Fruit fly (Drosophila melanogaster) whole organism, embryonic: ENCODE results near the gene CG17650.

Experiments used
- C15 ChIP-seq: fragments of 200-800 bp; sonication (Bioruptor generic); IDR thresholded peaks from 3 replicates; pipeline ENCODE4 v1.3.6; 2022; ENCODE audit warnings: missing biosample characterization, missing genetic modification characterization
- CG11093 ChIP-seq: fragments of 200-800 bp; sonication (Bioruptor generic); IDR thresholded peaks from 3 replicates; pipeline ENCODE4 v1.3.6; 2022; ENCODE audit warnings: missing biosample characterization, missing genetic modification characterization
- CG12942 ChIP-seq: fragments of 200-800 bp; sonication (Bioruptor generic); optimal IDR thresholded peaks from 3 replicates; lab custom pipeline; 2016; ENCODE audit warnings: missing biosample characterization, missing genetic modification characterization
- CG16779 ChIP-seq: fragments of 200-800 bp; sonication (Bioruptor generic); IDR thresholded peaks from 2 replicates; pipeline ENCODE4 v1.3.6; 2022; ENCODE audit warnings: missing biosample characterization, missing genetic modification characterization
- CG17385 ChIP-seq: fragments of 200-800 bp; sonication (Bioruptor generic); optimal IDR thresholded peaks from 3 replicates; lab custom pipeline; 2018; ENCODE audit warnings: missing biosample characterization, mild to moderate bottlenecking, missing genetic modification characterization
- CG17829 ChIP-seq: fragments of 200-800 bp; optimal IDR thresholded peaks from 2 replicates; lab custom pipeline; 2019; ENCODE audit warnings: missing biosample characterization, mild to moderate bottlenecking, missing genetic modification characterization, moderate library complexity
- CG1792 ChIP-seq: fragments of 200-800 bp; sonication (Bioruptor generic); optimal IDR thresholded peaks from 2 replicates; lab custom pipeline; 2016; ENCODE audit warnings: missing biosample characterization, missing genetic modification characterization
- CG31224 ChIP-seq: fragments of 200-800 bp; sonication (Bioruptor generic); IDR thresholded peaks from 2 replicates; pipeline ENCODE4 v1.3.6; 2022; ENCODE audit warnings: missing biosample characterization, missing genetic modification characterization
- CG32767 ChIP-seq: fragments of 200-800 bp; sonication (Bioruptor generic); IDR thresholded peaks from 2 replicates; pipeline ENCODE4 v1.3.6; 2022; ENCODE audit warnings: missing biosample characterization, missing genetic modification characterization
- CG33557 ChIP-seq: fragments of 200-800 bp; sonication (Bioruptor generic); optimal IDR thresholded peaks from 2 replicates; lab custom pipeline; 2019; ENCODE audit warnings: missing biosample characterization, mild to moderate bottlenecking, missing genetic modification characterization, moderate library complexity
- CG3407 ChIP-seq: fragments of 200-800 bp; sonication (Bioruptor generic); optimal IDR thresholded peaks from 2 replicates; lab custom pipeline; 2018; ENCODE audit warnings: missing biosample characterization, mild to moderate bottlenecking, missing genetic modification characterization
- CG34376 ChIP-seq: fragments of 200-800 bp; sonication (Bioruptor generic); optimal IDR thresholded peaks from 2 replicates; lab custom pipeline; 2018; ENCODE audit warnings: missing biosample characterization, mild to moderate bottlenecking, missing genetic modification characterization
- CG34422 ChIP-seq: fragments of 200-800 bp; sonication (Bioruptor generic); IDR thresholded peaks from 3 replicates; pipeline ENCODE4 v1.3.6; 2022; ENCODE audit warnings: missing biosample characterization, missing genetic modification characterization
- CG3726 ChIP-seq: fragments of 200-800 bp; sonication (Bioruptor generic); IDR thresholded peaks from 3 replicates; pipeline ENCODE4, ENCODE4 v1.3.6; 2022; ENCODE audit warnings: missing biosample characterization, missing genetic modification characterization
- CG4328 ChIP-seq: fragments of 200-800 bp; sonication (Bioruptor generic); optimal IDR thresholded peaks from 3 replicates; lab custom pipeline; 2017; ENCODE audit warnings: missing biosample characterization, missing genetic modification reagents, missing genetic modification characterization
- CG8281 ChIP-seq: fragments of 200-800 bp; sonication (Bioruptor generic); optimal IDR thresholded peaks from 2 replicates; lab custom pipeline; 2018; ENCODE audit warnings: missing biosample characterization, mild to moderate bottlenecking, missing genetic modification characterization, moderate library complexity
- D ChIP-seq, 2 experiments: fragments of 200-800 bp in 1 of 2; fragments of >200 bp in 1 of 2; sonication (Bioruptor generic) in 1 of 2; optimal IDR thresholded peaks; 2 replicates in 1 of 2; 3 replicates in 1 of 2; lab custom pipeline; 2017; ENCODE audit warnings: mild to moderate bottlenecking in 1 of 2, missing biosample characterization in 1 of 2, missing genetic modification characterization in 1 of 2, missing genetic modification reagents in 1 of 2
- Deaf1 ChIP-seq: fragments of 200-800 bp; optimal IDR thresholded peaks from 3 replicates; lab custom pipeline; 2019; ENCODE audit warnings: missing biosample characterization, mild to moderate bottlenecking, missing genetic modification characterization, moderate library complexity
- H2.0 ChIP-seq: fragments of 200-800 bp; sonication (Bioruptor generic); IDR thresholded peaks from 2 replicates; pipeline ENCODE4 v1.3.6; 2022; ENCODE audit warnings: missing biosample characterization, missing genetic modification characterization
- Hr51 ChIP-seq, 2 experiments: fragments of 200-800 bp; sonication (Bioruptor generic); optimal IDR thresholded peaks; 2 replicates in 1 of 2; 3 replicates in 1 of 2; lab custom pipeline; 2016 to 2018; ENCODE audit warnings: missing biosample characterization in 2 of 2, missing genetic modification characterization in 2 of 2, mild to moderate bottlenecking in 1 of 2, moderate library complexity in 1 of 2
- Hr78 ChIP-seq, 2 experiments: fragments of 200-800 bp in 1 of 2; fragments of >200 bp in 1 of 2; sonication (Bioruptor generic) in 1 of 2; optimal IDR thresholded peaks; 2 replicates each; lab custom pipeline; 2017 to 2019; ENCODE audit warnings: missing biosample characterization in 2 of 2, missing genetic modification characterization in 2 of 2, mild to moderate bottlenecking in 1 of 2, moderate library complexity in 1 of 2
- NC2α ChIP-seq: fragments of 200-800 bp; sonication (Bioruptor generic); optimal IDR thresholded peaks from 2 replicates; lab custom pipeline; 2016; ENCODE audit warnings: missing biosample characterization, missing genetic modification characterization
- Nf-YB ChIP-seq: fragments of 200-800 bp; sonication (Bioruptor generic); optimal IDR thresholded peaks from 3 replicates; lab custom pipeline; 2019; ENCODE audit warnings: missing biosample characterization, mild to moderate bottlenecking, missing genetic modification characterization, moderate library complexity
- Nf-YC ChIP-seq: fragments of 200-800 bp; optimal IDR thresholded peaks from 3 replicates; lab custom pipeline; 2019; ENCODE audit warnings: missing biosample characterization, mild to moderate bottlenecking, missing genetic modification characterization, moderate library complexity
- Stat92E ChIP-seq, 3 experiments: fragments of >200 bp in 2 of 3; fragments of 200-800 bp in 1 of 3; sonication (Bioruptor generic) in 1 of 3; optimal IDR thresholded peaks; 2 replicates each; lab custom pipeline; 2017 to 2019; ENCODE audit warnings: missing biosample characterization in 3 of 3, missing genetic modification characterization in 3 of 3, mild to moderate bottlenecking in 1 of 3, moderate library complexity in 1 of 3
- Xbp1 ChIP-seq: fragments of 200-800 bp; sonication (Bioruptor generic); optimal IDR thresholded peaks from 3 replicates; lab custom pipeline; 2016; ENCODE audit warnings: missing biosample characterization, mild to moderate bottlenecking, missing genetic modification characterization
- ara ChIP-seq: fragments of 200-800 bp; sonication (Bioruptor generic); IDR thresholded peaks from 2 replicates; pipeline ENCODE4 v1.3.6; 2022; ENCODE audit warnings: missing biosample characterization, missing genetic modification characterization
- bab2 ChIP-seq: fragments of 200-800 bp; sonication (Bioruptor generic); optimal IDR thresholded peaks from 2 replicates; lab custom pipeline; 2016; ENCODE audit warnings: missing biosample characterization, missing genetic modification characterization
- bcd ChIP-seq: fragments of 200-800 bp; sonication (Bioruptor generic); optimal IDR thresholded peaks from 2 replicates; lab custom pipeline; 2017; ENCODE audit warnings: missing biosample characterization, mild to moderate bottlenecking, missing genetic modification characterization
- danr ChIP-seq: fragments of 200-800 bp; sonication (Bioruptor generic); IDR thresholded peaks from 2 replicates; pipeline ENCODE4 v1.3.6; 2022; ENCODE audit warnings: missing biosample characterization, missing genetic modification characterization
- dmrt99B ChIP-seq: fragments of 200-800 bp; sonication (Bioruptor generic); optimal IDR thresholded peaks from 2 replicates; lab custom pipeline; 2018; ENCODE audit warnings: missing biosample characterization, mild to moderate bottlenecking, missing genetic modification characterization, moderate library complexity
- dpn ChIP-seq, 2 experiments: fragments of 200-800 bp; sonication (Bioruptor generic); optimal IDR thresholded peaks; 3 replicates each; lab custom pipeline; 2016; ENCODE audit warnings: missing biosample characterization in 2 of 2, missing genetic modification characterization in 2 of 2
- emc ChIP-seq: fragments of 200-800 bp; sonication (Bioruptor generic); optimal IDR thresholded peaks from 2 replicates; lab custom pipeline; 2016; ENCODE audit warnings: missing biosample characterization, missing genetic modification characterization
- ems ChIP-seq: fragments of 200-800 bp; sonication (Bioruptor generic); optimal IDR thresholded peaks from 3 replicates; lab custom pipeline; 2016; ENCODE audit warnings: missing biosample characterization, missing genetic modification characterization
- en ChIP-seq: fragments of 200-800 bp; sonication (Bioruptor generic); optimal IDR thresholded peaks from 2 replicates; lab custom pipeline; 2016; ENCODE audit warnings: missing biosample characterization, missing genetic modification characterization
- hkb ChIP-seq, 2 experiments: fragments of 200-800 bp in 1 of 2; fragments of >200 bp in 1 of 2; sonication (Bioruptor generic) in 1 of 2; IDR thresholded peaks in 1 of 2; optimal IDR thresholded peaks in 1 of 2; 2 replicates each; pipeline versions ENCODE4 v1.3.6 to Lab custom; 2017 to 2022; ENCODE audit warnings: missing biosample characterization in 1 of 2, missing genetic modification characterization in 1 of 2
- hth ChIP-seq: fragments of >200 bp; optimal IDR thresholded peaks from 2 replicates; lab custom pipeline; 2017; ENCODE audit warnings: inconsistent platforms
- jigr1 ChIP-seq: fragments of 200-800 bp; sonication (Bioruptor generic); IDR thresholded peaks from 3 replicates; pipeline ENCODE4 v1.3.6; 2022; ENCODE audit warnings: missing biosample characterization, missing genetic modification characterization
- ken ChIP-seq: fragments of 200-800 bp; sonication (Bioruptor generic); IDR thresholded peaks from 3 replicates; pipeline ENCODE4 v1.3.6; 2022; ENCODE audit warnings: missing biosample characterization, missing genetic modification characterization
- kni ChIP-seq: fragments of 200-800 bp; sonication (Bioruptor generic); optimal IDR thresholded peaks from 3 replicates; lab custom pipeline; 2017; ENCODE audit warnings: mild to moderate bottlenecking, missing biosample characterization, missing genetic modification reagents, missing genetic modification characterization
- onecut ChIP-seq: fragments of 200-800 bp; sonication (Bioruptor generic); IDR thresholded peaks from 2 replicates; pipeline ENCODE4 v1.3.6; 2022; ENCODE audit warnings: missing biosample characterization, missing genetic modification characterization
- org-1 ChIP-seq: fragments of 200-800 bp; sonication (Bioruptor generic); optimal IDR thresholded peaks from 2 replicates; lab custom pipeline; 2017; ENCODE audit warnings: missing biosample characterization, missing genetic modification characterization
- row ChIP-seq: fragments of 200-800 bp; sonication (Bioruptor generic); IDR thresholded peaks from 3 replicates; pipeline ENCODE4 v1.3.6; 2022; ENCODE audit warnings: missing biosample characterization, missing genetic modification characterization
- sens ChIP-seq: fragments of 200-800 bp; sonication (Bioruptor generic); peaks from one replicate; lab custom pipeline; 2016; ENCODE audit warnings: missing biosample characterization, missing genetic modification characterization
- slp2 ChIP-seq: fragments of 200-800 bp; sonication (Bioruptor generic); optimal IDR thresholded peaks from 2 replicates; lab custom pipeline; 2016; ENCODE audit warnings: missing biosample characterization, missing genetic modification characterization
- sr ChIP-seq: fragments of 200-800 bp; sonication (Bioruptor generic); IDR thresholded peaks from 3 replicates; pipeline ENCODE4 v1.3.6; 2022; ENCODE audit warnings: missing biosample characterization, missing genetic modification characterization
- tna ChIP-seq: fragments of 200-800 bp; sonication (Bioruptor generic); IDR thresholded peaks from 2 replicates; pipeline ENCODE4 v1.3.6; 2022; ENCODE audit warnings: missing biosample characterization, missing genetic modification characterization; ENCODE audit not compliant: partially characterized antibody
- trem ChIP-seq: fragments of 200-800 bp; optimal IDR thresholded peaks from 3 replicates; lab custom pipeline; 2019; ENCODE audit warnings: missing biosample characterization, mild to moderate bottlenecking, missing genetic modification characterization, moderate library complexity
- twi ChIP-seq: fragments of 200-800 bp; optimal IDR thresholded peaks from 2 replicates; lab custom pipeline; 2019; ENCODE audit warnings: missing biosample characterization, mild to moderate bottlenecking, missing genetic modification characterization, moderate library complexity
- vvl ChIP-seq: fragments of 200-800 bp; sonication (Bioruptor generic); IDR thresholded peaks from 2 replicates; pipeline ENCODE4 v1.3.6; 2022; ENCODE audit warnings: missing biosample characterization, missing genetic modification characterization
- wdn ChIP-seq: fragments of 200-800 bp; sonication (Bioruptor generic); IDR thresholded peaks from 2 replicates; pipeline ENCODE4 v1.3.6; 2022; ENCODE audit warnings: missing biosample characterization, missing genetic modification characterization

Gene CG17650

DNA sequence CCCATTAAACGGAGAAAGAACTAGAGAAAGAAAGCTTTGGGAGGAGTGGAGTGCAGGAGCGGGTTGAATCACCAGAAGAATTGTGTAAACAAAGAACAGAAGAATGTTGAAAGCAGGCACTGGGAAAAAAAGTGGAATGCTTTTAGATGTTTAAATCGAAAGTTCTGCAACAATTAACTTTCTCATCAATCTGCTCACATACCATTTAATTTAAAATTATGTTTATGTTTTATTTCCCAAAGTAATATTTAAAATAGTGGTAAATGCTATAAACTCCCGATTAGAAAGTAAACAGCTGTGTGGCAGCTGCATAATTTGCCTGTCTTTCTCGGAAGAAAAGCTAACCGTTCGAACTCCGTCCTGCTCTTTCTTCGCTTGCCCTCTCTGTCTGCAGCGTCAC lies 20.8 kb downstream of the CG17650 start (continued):
- TF ChIP-seq CG31224 (GFP tag; lab: Robert Waterston, UW) (no peak), Stat92E (GFP tag; optimal IDR thresholded peaks at IDR 0.05; lab: Kevin White, UChicago) (peak in 1 of 3 experiments; percentile 55), CG11093 (no peak), row (peak; percentile 42; the same call in 2 of the 3 replicates), kni (GFP tag; lab: Kevin White, UChicago) (no peak), tna (no peak), CG8281 (tag; lab: Kevin White, UChicago) (no peak), bab2 (no peak), danr (GFP tag; lab: Robert Waterston, UW) (no peak), twi (tag; lab: Kevin White, UChicago) (peak; percentile 17), ems (GFP tag; lab: Kevin White, UChicago) (no peak), CG16779 (GFP tag; lab: Robert Waterston, UW) (no peak), Deaf1 (tag; lab: Kevin White, UChicago) (no peak), CG3726 (no peak), dmrt99B (tag; lab: Kevin White, UChicago) (peak; percentile 7), wdn (GFP tag; lab: Robert Waterston, UW) (no peak), CG3407 (peak; percentile 31), bcd (no peak), emc (no peak), CG33557 (GFP tag; lab: Kevin White, UChicago) (no peak), trem (tag; lab: Kevin White, UChicago) (no peak), CG34376 (GFP tag; lab: Kevin White, UChicago) (no peak), CG17829 (peak; percentile 20), hkb (optimal IDR thresholded peaks at IDR 0.05; lab: Kevin White, UChicago) (no peak), hkb (GFP tag; IDR thresholded peaks at IDR 0.05; lab: Robert Waterston, UW) (no peak), CG32767 (GFP tag; lab: Robert Waterston, UW) (no peak), hth (lab: Kevin White, UChicago) (no peak), CG1792 (no peak), jigr1 (no peak), dpn (GFP tag; optimal IDR thresholded peaks at IDR 0.05; lab: Kevin White, UChicago) (peak in 1 of 2 experiments; percentile 4), CG12942 (no peak), slp2 (GFP tag; lab: Kevin White, UChicago) (no peak), Nf-YC (tag; lab: Kevin White, UChicago) (no peak), vvl (GFP tag; lab: Robert Waterston, UW) (no peak; the same call in 1 of the 2 replicates), CG17385 (GFP tag; lab: Kevin White, UChicago) (no peak), org-1 (GFP tag; lab: Kevin White, UChicago) (peak; percentile 12), Hr51 (GFP tag; optimal IDR thresholded peaks at IDR 0.05; lab: Kevin White, UChicago) (no peak), C15 (GFP tag; lab: Robert Waterston, UW) (no peak), en (GFP tag; lab: Kevin White, UChicago) (no peak), CG34422 (GFP tag; lab: Robert Waterston, UW) (0 out of 3 replicates have a peak, but pooled peaks have one; percentile 33), ara (GFP tag; lab: Robert Waterston, UW) (no peak), sens (GFP tag; lab: Kevin White, UChicago) (peak; percentile 51), Nf-YB (GFP tag; lab: Kevin White, UChicago) (no peak), ken (GFP tag; lab: Robert Waterston, UW) (no peak), D (optimal IDR thresholded peaks at IDR 0.05; lab: Kevin White, UChicago) (no peak), D (GFP tag; optimal IDR thresholded peaks at IDR 0.05; lab: Kevin White, UChicago) (peak; percentile 25), H2.0 (GFP tag; lab: Robert Waterston, UW) (no peak), onecut (no peak), Hr78 (GFP tag; optimal IDR thresholded peaks at IDR 0.05; lab: Kevin White, UChicago) (peak in 1 of 2 experiments; percentile 57), Xbp1 (peak; percentile 31), sr (GFP tag; lab: Robert Waterston, UW) (no peak), NC2α (no peak), CG4328 (GFP tag; lab: Kevin White, UChicago) (no peak)
